Worm (Caenorhabditis elegans) whole organism, early embryonic: ENCODE results near the gene F18A12.7.

Source experiments
- B0310.2 ChIP-seq: sonication (generic microtip); optimal IDR thresholded peaks from 2 replicates; lab custom pipeline; 2016; ENCODE audit warnings: mild to moderate bottlenecking, missing genetic modification characterization, missing compliant biosample characterization
- F13C5.2 ChIP-seq: sonication (generic microtip); optimal IDR thresholded peaks from 2 replicates; lab custom pipeline; 2017; ENCODE audit warnings: mild to moderate bottlenecking, missing genetic modification characterization, inconsistent platforms, missing compliant biosample characterization
- aly-1 ChIP-seq: sonication (generic microtip); optimal IDR thresholded peaks from 2 replicates; lab custom pipeline; 2016; ENCODE audit warnings: missing genetic modification characterization, missing compliant biosample characterization
- ama-1 ChIP-seq: fragments of 150-350 bp; optimal IDR thresholded peaks from 2 replicates; lab custom pipeline; 2014
- ceh-13 ChIP-seq: fragments of 200-800 bp; sonication (Bioruptor generic); optimal IDR thresholded peaks from 2 replicates; lab custom pipeline; 2018; ENCODE audit warnings: mild to moderate bottlenecking, missing genetic modification characterization, missing compliant biosample characterization
- ceh-36 ChIP-seq: sonication (generic microtip); optimal IDR thresholded peaks from 2 replicates; lab custom pipeline; 2016; ENCODE audit warnings: missing genetic modification characterization, inconsistent platforms, missing compliant biosample characterization
- ets-7 ChIP-seq: sonication (generic microtip); optimal IDR thresholded peaks from 2 replicates; lab custom pipeline; 2016; ENCODE audit warnings: missing genotype, missing genetic modification characterization, missing compliant biosample characterization
- flt-1 ChIP-seq: fragments of 200-800 bp; sonication (Bioruptor generic); IDR thresholded peaks from 2 replicates; pipeline ENCODE4 v1.3.6; 2022; ENCODE audit warnings: missing genetic modification characterization, missing compliant biosample characterization
- hmbx-1 ChIP-seq: sonication (generic microtip); optimal IDR thresholded peaks from 2 replicates; lab custom pipeline; 2016; ENCODE audit warnings: mild to moderate bottlenecking, missing genetic modification characterization, missing compliant biosample characterization
- hmg-4 ChIP-seq: fragments of 200-800 bp; sonication (Bioruptor generic); optimal IDR thresholded peaks from 2 replicates; lab custom pipeline; 2018; ENCODE audit warnings: mild to moderate bottlenecking, missing genetic modification characterization, missing compliant biosample characterization
- hnd-1 ChIP-seq: sonication (generic microtip); optimal IDR thresholded peaks from 2 replicates; lab custom pipeline; 2016; ENCODE audit warnings: missing genetic modification characterization, missing compliant biosample characterization
- pes-1 ChIP-seq: fragments of 200-800 bp; sonication (Bioruptor generic); IDR thresholded peaks from 2 replicates; pipeline ENCODE4 v1.3.6; 2022; ENCODE audit warnings: missing genetic modification reagents, missing genetic modification characterization, missing compliant biosample characterization
- scrt-1 ChIP-seq: fragments of 200-800 bp; sonication (Bioruptor generic); IDR thresholded peaks from 2 replicates; pipeline ENCODE4 v1.3.6; 2022; ENCODE audit warnings: missing genetic modification characterization, missing compliant biosample characterization
- sea-1 ChIP-seq: fragments of 200-800 bp; sonication (Bioruptor generic); conservative IDR thresholded peaks from 2 replicates; pipeline ENCODE4 v1.3.6; 2022; ENCODE audit warnings: missing genetic modification characterization, missing compliant biosample characterization
- tbx-11 ChIP-seq: fragments of 200-800 bp; sonication (Bioruptor generic); IDR thresholded peaks from 2 replicates; pipeline ENCODE4 v1.3.6; 2022; ENCODE audit warnings: missing genetic modification characterization, missing compliant biosample characterization
- tbx-37 ChIP-seq: fragments of 200-800 bp; sonication (Bioruptor generic); conservative IDR thresholded peaks from 2 replicates; pipeline ENCODE4 v1.3.6; 2022; ENCODE audit warnings: missing genetic modification reagents, missing genetic modification characterization, missing compliant biosample characterization
- tra-4 ChIP-seq: sonication (generic microtip); optimal IDR thresholded peaks from 2 replicates; lab custom pipeline; 2017; ENCODE audit warnings: missing genetic modification characterization, missing compliant biosample characterization

The F18A12.7 gene

ce11 chrII:3402854-3403253 lies 11.4 kb downstream of the F18A12.7 start, which contains the start of gene nep-10:
Gene nep-10, minus strand, starts transcription at chrII:3402954.
- no peak for TF ChIP-seq hnd-1

- TF ChIP-seq sea-1 (GFP tag; lab: Robert Waterston, UW), result no peak
- TF ChIP-seq scrt-1 (GFP tag; lab: Robert Waterston, UW), result no peak
- TF ChIP-seq F13C5.2 (tag; lab: Kevin White, UChicago), result no peak
- no peak for TF ChIP-seq B0310.2
- TF ChIP-seq tbx-11 (GFP tag; lab: Robert Waterston, UW), result no peak
- no peak for TF ChIP-seq tbx-37 (GFP tag; lab: Robert Waterston, UW)
- TF ChIP-seq aly-1 (tag; lab: Kevin White, UChicago), result no peak
- TF ChIP-seq pes-1 (GFP tag; lab: Robert Waterston, UW), result no peak
- TF ChIP-seq tra-4 (tag; lab: Kevin White, UChicago), result no peak
- TF ChIP-seq hmbx-1, result no peak
- TF ChIP-seq ceh-13 (GFP tag; lab: Kevin White, UChicago), result no peak
- TF ChIP-seq ets-7 (tag; lab: Kevin White, UChicago), result no peak
- no peak for TF ChIP-seq ama-1 (lab: Kevin White, UChicago)
- no peak for TF ChIP-seq hmg-4 (GFP tag; lab: Kevin White, UChicago)
These were observed 15.1 kb downstream of the F18A12.7 start, which contains the start of gene nep-9 for ce11 chrII:3399212-3399611. Gene nep-9, minus strand, starts transcription at chrII:3399312.

- TF ChIP-seq B0310.2, result no peak
- no peak for TF ChIP-seq sea-1 (GFP tag; lab: Robert Waterston, UW)
- no peak for TF ChIP-seq hnd-1
- no peak for TF ChIP-seq hmbx-1
- no peak for TF ChIP-seq ets-7 (tag; lab: Kevin White, UChicago)
- TF ChIP-seq tbx-37 (GFP tag; lab: Robert Waterston, UW), result no peak
- no peak for TF ChIP-seq hmg-4 (GFP tag; lab: Kevin White, UChicago)
- TF ChIP-seq ceh-13 (GFP tag; lab: Kevin White, UChicago), result no peak
- TF ChIP-seq F13C5.2 (tag; lab: Kevin White, UChicago), result no peak
- no peak for TF ChIP-seq flt-1 (GFP tag; lab: Robert Waterston, UW)
- no peak for TF ChIP-seq ceh-36 (tag; lab: Kevin White, UChicago)
- TF ChIP-seq ama-1 (lab: Kevin White, UChicago), result no peak
- TF ChIP-seq scrt-1 (GFP tag; lab: Robert Waterston, UW), result no peak
- TF ChIP-seq pes-1 (GFP tag; lab: Robert Waterston, UW), result no peak
- TF ChIP-seq tbx-11 (GFP tag; lab: Robert Waterston, UW), result no peak
- TF ChIP-seq tra-4 (tag; lab: Kevin White, UChicago), result no peak
These were observed 18.8 kb downstream of the F18A12.7 start, which contains the start of gene nep-20 for ce11 chrII:3395484-3395883. Gene nep-20, minus strand, starts transcription at chrII:3395584.

- TF ChIP-seq hmbx-1 (no peak), hnd-1 (no peak), ceh-36 (tag; lab: Kevin White, UChicago) (no peak), F13C5.2 (tag; lab: Kevin White, UChicago) (no peak)
These were observed 26.8 kb downstream of the F18A12.7 start, which contains the start of gene T06D4.6 for ce11 chrII:3387503-3387902. Gene T06D4.6, minus strand, starts transcription at chrII:3387603.

ce11 chrII:3385736-3386135 lies 28.5 kb downstream of the F18A12.7 start, which contains the start of gene T06D4.2:
Gene T06D4.2, minus strand, starts transcription at chrII:3385905.
- TF ChIP-seq hnd-1 (no peak), ama-1 (lab: Kevin White, UChicago) (no peak), F13C5.2 (tag; lab: Kevin White, UChicago) (no peak), tbx-11 (GFP tag; lab: Robert Waterston, UW) (no peak), tbx-37 (GFP tag; lab: Robert Waterston, UW) (no peak), ceh-13 (GFP tag; lab: Kevin White, UChicago) (no peak), aly-1 (tag; lab: Kevin White, UChicago) (no peak), scrt-1 (GFP tag; lab: Robert Waterston, UW) (no peak), hmbx-1 (no peak), hmg-4 (GFP tag; lab: Kevin White, UChicago) (no peak), sea-1 (GFP tag; lab: Robert Waterston, UW) (no peak), ceh-36 (tag; lab: Kevin White, UChicago) (no peak), flt-1 (GFP tag; lab: Robert Waterston, UW) (no peak), tra-4 (tag; lab: Kevin White, UChicago) (no peak), pes-1 (GFP tag; lab: Robert Waterston, UW) (no peak), ets-7 (tag; lab: Kevin White, UChicago) (no peak), B0310.2 (no peak)

ce11 chrII:3383116-3383515 lies 31.2 kb downstream of the F18A12.7 start:
- no peak for TF ChIP-seq F13C5.2 (tag; lab: Kevin White, UChicago)
- no peak for TF ChIP-seq tra-4 (tag; lab: Kevin White, UChicago)
- no peak for TF ChIP-seq hnd-1
- TF ChIP-seq scrt-1 (GFP tag; lab: Robert Waterston, UW), result no peak
- no peak for TF ChIP-seq flt-1 (GFP tag; lab: Robert Waterston, UW)
- TF ChIP-seq ceh-36 (tag; lab: Kevin White, UChicago), result no peak
- no peak for TF ChIP-seq pes-1 (GFP tag; lab: Robert Waterston, UW)
- TF ChIP-seq hmg-4 (GFP tag; lab: Kevin White, UChicago), result no peak
- no peak for TF ChIP-seq tbx-11 (GFP tag; lab: Robert Waterston, UW)
- TF ChIP-seq sea-1 (GFP tag; lab: Robert Waterston, UW), result no peak
- no peak for TF ChIP-seq ets-7 (tag; lab: Kevin White, UChicago)

ce11 chrII:3381510-3381909 lies 32.8 kb downstream of the F18A12.7 start, which contains the start of gene T06D4.1:
Gene T06D4.1, plus strand, starts transcription at chrII:3381830.
- TF ChIP-seq tbx-11 (GFP tag; lab: Robert Waterston, UW) (no peak), ceh-36 (tag; lab: Kevin White, UChicago) (no peak), scrt-1 (GFP tag; lab: Robert Waterston, UW) (no peak), tra-4 (tag; lab: Kevin White, UChicago) (no peak), pes-1 (GFP tag; lab: Robert Waterston, UW) (no peak), B0310.2 (no peak), hnd-1 (no peak), ets-7 (tag; lab: Kevin White, UChicago) (no peak), hmg-4 (GFP tag; lab: Kevin White, UChicago) (no peak)
